Worm (Caenorhabditis elegans) whole organism, late embryonic: ENCODE data around the gene rars-1.

Experiments used
- ama-1 ChIP-seq: fragments of 150-350 bp; optimal IDR thresholded peaks from 2 replicates; lab custom pipeline; 2014
- ceh-48 ChIP-seq: sonication (generic microtip); optimal IDR thresholded peaks from 2 replicates; lab custom pipeline; 2016; ENCODE audit warnings: missing genetic modification characterization, inconsistent platforms, missing compliant biosample characterization
- lim-6 ChIP-seq: sonication (generic microtip); optimal IDR thresholded peaks from 2 replicates; lab custom pipeline; 2016; ENCODE audit warnings: missing genetic modification characterization, missing compliant biosample characterization
- pha-4 ChIP-seq: fragments of 150-350 bp; optimal IDR thresholded peaks from 2 replicates; lab custom pipeline; 2018; ENCODE audit warnings: missing biosample characterization, missing genetic modification reagents, missing genetic modification characterization
- unc-42 ChIP-seq: sonication (generic microtip); optimal IDR thresholded peaks from 2 replicates; lab custom pipeline; 2016; ENCODE audit warnings: missing genotype, missing genetic modification characterization, missing compliant biosample characterization

- TF ChIP-seq lim-6 (tag; lab: Kevin White, UChicago) (no peak), ama-1 (no peak), pha-4 (tag; lab: Kevin White, UChicago) (no peak), unc-42 (tag; lab: Kevin White, UChicago) (no peak), ceh-48 (no peak)
Observed at ce11 chrIII:4920221-4920620, 3.2 kb upstream of the rars-1 start, which contains the start of gene ula-1.
